Worm (Caenorhabditis elegans) whole organism, L2 larva: ENCODE results near the gene Y102A5C.27.

Experiments
- R02D3.7 ChIP-seq: fragments of 150-350 bp; optimal IDR thresholded peaks from 2 replicates; lab custom pipeline; 2014; ENCODE audit warnings: missing biosample characterization, missing genetic modification characterization
- Y55F3AM.14 ChIP-seq: fragments of 200-800 bp; sonication (Bioruptor generic); optimal IDR thresholded peaks from 2 replicates; lab custom pipeline; 2018; ENCODE audit warnings: mild to moderate bottlenecking, missing genetic modification characterization, missing compliant biosample characterization
- ama-1 ChIP-seq: fragments of 150-350 bp; optimal IDR thresholded peaks from 2 replicates; lab custom pipeline; 2018; ENCODE audit warnings: inconsistent platforms
- ceh-82 ChIP-seq: fragments of 150-350 bp; optimal IDR thresholded peaks from 2 replicates; lab custom pipeline; 2014; ENCODE audit warnings: missing biosample characterization, missing genetic modification characterization
- lin-11 ChIP-seq: fragments of 150-350 bp; sonication (generic microtip); optimal IDR thresholded peaks from 2 replicates; lab custom pipeline; 2014; ENCODE audit warnings: missing biosample characterization, missing genetic modification characterization, inconsistent platforms, mixed read lengths
- mab-5 ChIP-seq: fragments of 150-350 bp; optimal IDR thresholded peaks from 2 replicates; lab custom pipeline; 2014; ENCODE audit warnings: missing biosample characterization, missing genetic modification characterization
- mdl-1 ChIP-seq, 2 experiments: fragments of 150-350 bp in 1 of 2; sonication (generic microtip) in 1 of 2; optimal IDR thresholded peaks; 2 replicates each; lab custom pipeline; 2017; ENCODE audit warnings: missing biosample characterization in 2 of 2, missing genetic modification characterization in 2 of 2
- nhr-23 ChIP-seq: fragments of 150-350 bp; optimal IDR thresholded peaks from 2 replicates; lab custom pipeline; 2014; ENCODE audit warnings: missing biosample characterization, missing genetic modification reagents, missing genetic modification characterization
- nhr-6 ChIP-seq: fragments of 150-350 bp; optimal IDR thresholded peaks from 2 replicates; lab custom pipeline; 2014; ENCODE audit warnings: missing biosample characterization, missing genetic modification characterization
- snpc-4 ChIP-seq: fragments of 150-350 bp; optimal IDR thresholded peaks from 2 replicates; lab custom pipeline; 2014; ENCODE audit warnings: missing biosample characterization, missing genetic modification characterization
- unc-62 ChIP-seq: fragments of 150-350 bp; optimal IDR thresholded peaks from 2 replicates; lab custom pipeline; 2014; ENCODE audit warnings: missing biosample characterization, missing genetic modification reagents, missing genetic modification characterization
- ztf-11 ChIP-seq: sonication (generic microtip); optimal IDR thresholded peaks from 2 replicates; lab custom pipeline; 2017; ENCODE audit warnings: missing biosample characterization, missing genetic modification characterization

DNA sequence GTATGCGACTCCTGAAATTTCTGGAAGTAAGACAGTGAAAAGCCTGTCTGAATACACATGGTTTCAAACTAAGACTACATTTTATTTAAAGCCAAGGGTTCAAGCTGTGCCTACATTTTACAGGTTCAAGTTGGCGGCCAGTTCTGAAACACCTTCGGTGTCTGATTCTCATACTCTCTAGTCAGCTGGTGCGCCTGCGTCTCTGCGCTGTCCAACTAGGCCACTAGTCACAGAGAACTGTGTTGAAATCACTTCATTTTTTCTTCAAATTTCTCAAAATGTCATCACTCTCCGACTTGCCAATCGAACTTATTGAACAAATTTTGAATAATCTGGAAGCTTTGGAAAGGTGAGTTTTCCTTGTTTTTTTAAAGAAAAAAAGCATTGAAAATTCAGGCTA is 21.9 kb downstream of the Y102A5C.27 start, which contains the start of gene fbxa-90:
- TF ChIP-seq mab-5 (no peak), R02D3.7 (no peak), lin-11 (tag; lab: Kevin White, UChicago) (no peak), ama-1 (no peak), snpc-4 (no peak), unc-62 (GFP tag; lab: Kevin White, UChicago) (no peak), ztf-11 (tag; lab: Kevin White, UChicago) (no peak), nhr-23 (tag; lab: Kevin White, UChicago) (no peak), mdl-1 (tag; optimal IDR thresholded peaks at IDR 0.05; lab: Kevin White, UChicago) (no peak), Y55F3AM.14 (GFP tag; lab: Kevin White, UChicago) (no peak), nhr-6 (tag; lab: Kevin White, UChicago) (no peak), ceh-82 (tag; lab: Kevin White, UChicago) (no peak)
